Worm (Caenorhabditis elegans): ENCODE data around the gene F38A5.2.

DNA sequence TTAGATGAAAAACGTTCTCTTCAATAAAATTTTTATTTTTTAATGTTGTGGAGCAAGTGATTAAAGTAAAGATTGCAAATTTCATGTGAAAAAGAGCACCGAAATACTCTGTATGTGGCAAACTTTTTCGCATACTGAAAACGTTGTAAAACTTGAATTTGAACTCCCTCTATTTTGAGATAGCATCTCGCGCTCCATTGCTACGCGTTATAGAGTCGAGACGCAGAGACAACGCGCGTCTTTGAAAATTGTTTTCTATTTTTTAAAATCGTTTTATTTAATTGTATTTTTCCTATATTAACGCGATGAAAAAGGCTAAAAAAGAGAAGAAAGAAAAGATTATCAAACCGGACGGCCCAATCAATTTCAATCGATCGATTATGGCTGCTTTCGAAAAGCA, 36.6 kb downstream of the F38A5.2 start, which contains the start of gene fan-1:
- TF ChIP-seq ama-1 (optimal IDR thresholded peaks at IDR 0.05) = no peak
- no peak for TF ChIP-seq ceh-30 (tag; optimal IDR thresholded peaks at IDR 0.05)
- no peak for TF ChIP-seq fkh-10 (GFP tag; optimal IDR thresholded peaks at IDR 0.05)
- no peak for TF ChIP-seq ceh-2 (tag; optimal IDR thresholded peaks at IDR 0.05)
- TF ChIP-seq fkh-6 (tag; optimal IDR thresholded peaks at IDR 0.05) = no peak
- TF ChIP-seq elt-4 (tag; optimal IDR thresholded peaks at IDR 0.05) = no peak
- no peak for TF ChIP-seq tbx-7 (tag; optimal IDR thresholded peaks at IDR 0.05)
- no peak for TF ChIP-seq ceh-9 (tag; optimal IDR thresholded peaks at IDR 0.05)
- no peak for TF ChIP-seq unc-55 (GFP tag; optimal IDR thresholded peaks at IDR 0.05)
- TF ChIP-seq tbx-2 (tag; optimal IDR thresholded peaks at IDR 0.05) = no peak
- no peak for TF ChIP-seq hlh-15 (tag; optimal IDR thresholded peaks at IDR 0.05)
- TF ChIP-seq K02D7.2 (tag; optimal IDR thresholded peaks at IDR 0.05) = no peak
- no peak for TF ChIP-seq ceh-18 (tag; optimal IDR thresholded peaks at IDR 0.05)
- no peak for TF ChIP-seq T23F11.4 (GFP tag; optimal IDR thresholded peaks at IDR 0.05)

All from whole organism, late embryonic.